Fruit fly (Drosophila melanogaster) whole organism, adult: ENCODE results near the gene CG34179.

ENCODE experiments used
- CG1620 ChIP-seq: fragments of 200-800 bp; sonication (Bioruptor generic); optimal IDR thresholded peaks from 2 replicates; lab custom pipeline; 2016; ENCODE audit warnings: missing biosample characterization, missing genetic modification characterization
- CG5204 ChIP-seq: fragments of 200-800 bp; sonication (Bioruptor generic); optimal IDR thresholded peaks from 2 replicates; lab custom pipeline; 2016; ENCODE audit warnings: missing biosample characterization, missing genetic modification characterization
- CG7101 ChIP-seq: fragments of 200-800 bp; sonication (Bioruptor generic); optimal IDR thresholded peaks from 2 replicates; lab custom pipeline; 2018; ENCODE audit warnings: missing biosample characterization, mild to moderate bottlenecking, missing genetic modification characterization, moderate library complexity
- Crg-1 ChIP-seq: fragments of 200-800 bp; sonication (Bioruptor generic); optimal IDR thresholded peaks from 2 replicates; lab custom pipeline; 2016; ENCODE audit warnings: missing biosample characterization, missing genetic modification characterization
- Mnt ChIP-seq: fragments of 200-800 bp; sonication (Bioruptor generic); optimal IDR thresholded peaks from 2 replicates; lab custom pipeline; 2016; ENCODE audit warnings: missing biosample characterization, mild to moderate bottlenecking, missing genetic modification characterization
- bab1 ChIP-seq: fragments of 200-800 bp; sonication (Bioruptor generic); optimal IDR thresholded peaks from 3 replicates; lab custom pipeline; 2019; ENCODE audit warnings: missing biosample characterization, mild to moderate bottlenecking, missing genetic modification characterization, moderate library complexity
- cic ChIP-seq: fragments of 200-800 bp; sonication (Bioruptor generic); optimal IDR thresholded peaks from 2 replicates; lab custom pipeline; 2017; ENCODE audit warnings: missing biosample characterization, mild to moderate bottlenecking, missing genetic modification characterization, moderate library complexity
- kay ChIP-seq: fragments of 200-800 bp; sonication (Bioruptor generic); peaks from one replicate; lab custom pipeline; 2016; ENCODE audit warnings: missing biosample characterization, missing genetic modification characterization, borderline replicate concordance
- ovo ChIP-seq: fragments of 200-800 bp; sonication (Bioruptor generic); optimal IDR thresholded peaks from 2 replicates; lab custom pipeline; 2016; ENCODE audit warnings: missing biosample characterization, missing genetic modification characterization
- pad ChIP-seq: fragments of 200-800 bp; sonication (Bioruptor generic); optimal IDR thresholded peaks from 3 replicates; lab custom pipeline; 2017; ENCODE audit warnings: missing biosample characterization, missing genetic modification characterization, mild to moderate bottlenecking, moderate library complexity, missing genetic modification reagents
- tj ChIP-seq: fragments of 200-800 bp; sonication (Bioruptor generic); optimal IDR thresholded peaks from 3 replicates; lab custom pipeline; 2017; ENCODE audit warnings: missing biosample characterization, mild to moderate bottlenecking, missing genetic modification characterization, moderate library complexity
- toe ChIP-seq: fragments of 200-800 bp; sonication (Bioruptor generic); optimal IDR thresholded peaks from 2 replicates; lab custom pipeline; 2016; ENCODE audit warnings: missing biosample characterization, missing genetic modification characterization

- peak; percentile 85 for TF ChIP-seq toe (GFP tag; lab: Kevin White, UChicago)
- peak; percentile 14 for TF ChIP-seq cic (GFP tag; lab: Kevin White, UChicago)
- TF ChIP-seq kay (GFP tag; lab: Kevin White, UChicago) = no peak
- no peak for TF ChIP-seq CG5204 (GFP tag; lab: Kevin White, UChicago)
- TF ChIP-seq tj = peak; percentile 39
- TF ChIP-seq CG1620 (GFP tag; lab: Kevin White, UChicago) = peak; percentile 56
- TF ChIP-seq ovo (GFP tag; lab: Kevin White, UChicago) = peak; percentile 35
- peak; percentile 36 for TF ChIP-seq bab1
- TF ChIP-seq Crg-1 (GFP tag; lab: Kevin White, UChicago) = no peak
- peak; percentile 42 for TF ChIP-seq pad (GFP tag; lab: Kevin White, UChicago)
- peak; percentile 68 for TF ChIP-seq CG7101 (tag; lab: Kevin White, UChicago)
- peak; percentile 64 for TF ChIP-seq Mnt (GFP tag; lab: Kevin White, UChicago)
Observed at dm6 chr2L:6070656-6071231, 22.2 kb upstream of the CG34179 start, which contains the start of the genes CG9154 and Kr-h2.
